Worm (Caenorhabditis elegans) whole organism, L3 larva: Measurements from ENCODE around the gene gtf-2H2C.
A peak's percentile ranks its signal among the peaks of the same experiment; 100 is the strongest.

Source experiments
- ZK546.5 ChIP-seq: sonication (generic microtip); optimal IDR thresholded peaks from 2 replicates; lab custom pipeline; 2017; ENCODE audit warnings: missing biosample characterization, missing genetic modification characterization
- aly-2 ChIP-seq: fragments of 150-350 bp; optimal IDR thresholded peaks from 2 replicates; lab custom pipeline; 2014; ENCODE audit warnings: missing biosample characterization, missing genetic modification characterization
- ama-1 ChIP-seq: fragments of 150-350 bp; optimal IDR thresholded peaks from 2 replicates; lab custom pipeline; 2018
- ceh-16 ChIP-seq: sonication (generic microtip); optimal IDR thresholded peaks from 2 replicates; lab custom pipeline; 2017; ENCODE audit warnings: missing biosample characterization, missing genetic modification characterization
- ceh-28 ChIP-seq: fragments of 150-350 bp; optimal IDR thresholded peaks from 2 replicates; lab custom pipeline; 2014; ENCODE audit warnings: missing biosample characterization, missing genetic modification reagents, missing genetic modification characterization
- ceh-82 ChIP-seq: fragments of 150-350 bp; optimal IDR thresholded peaks from 2 replicates; lab custom pipeline; 2014; ENCODE audit warnings: missing biosample characterization, missing genetic modification characterization
- ceh-9 ChIP-seq: sonication (generic microtip); optimal IDR thresholded peaks from 2 replicates; lab custom pipeline; 2018; ENCODE audit warnings: missing biosample characterization, missing genetic modification characterization
- daf-12 ChIP-seq: fragments of 150-350 bp; optimal IDR thresholded peaks from 2 replicates; lab custom pipeline; 2014; ENCODE audit warnings: missing biosample characterization, missing genetic modification reagents, missing genetic modification characterization
- egl-27 ChIP-seq: sonication (generic microtip); optimal IDR thresholded peaks from 4 replicates; lab custom pipeline; 2017; ENCODE audit warnings: missing biosample characterization, missing genetic modification reagents, missing genetic modification characterization
- egl-5 ChIP-seq: fragments of 150-350 bp; optimal IDR thresholded peaks from 2 replicates; lab custom pipeline; 2017; ENCODE audit warnings: missing biosample characterization, missing genetic modification reagents, missing genetic modification characterization, inconsistent platforms
- elt-1 ChIP-seq: fragments of 150-350 bp; optimal IDR thresholded peaks from 2 replicates; lab custom pipeline; 2014; ENCODE audit warnings: missing biosample characterization, missing genetic modification characterization
- elt-2 ChIP-seq: sonication (generic microtip); optimal IDR thresholded peaks from 2 replicates; lab custom pipeline; 2016; ENCODE audit warnings: missing genetic modification reagents, mild to moderate bottlenecking, missing genetic modification characterization, missing compliant biosample characterization
- elt-3 ChIP-seq, 3 experiments: fragments of 150-350 bp in 1 of 3; sonication (generic microtip) in 2 of 3; optimal IDR thresholded peaks; 2 replicates in 2 of 3; 4 replicates in 1 of 3; lab custom pipeline; 2014 to 2017; ENCODE audit warnings: missing biosample characterization in 3 of 3, missing genetic modification characterization in 3 of 3
- eor-1 ChIP-seq, 2 experiments: fragments of 150-350 bp; optimal IDR thresholded peaks; 2 replicates each; lab custom pipeline; 2014 to 2018; ENCODE audit warnings: missing biosample characterization in 2 of 2, missing genetic modification characterization in 2 of 2
- fkh-10 ChIP-seq: sonication (generic microtip); optimal IDR thresholded peaks from 2 replicates; lab custom pipeline; 2017; ENCODE audit warnings: missing biosample characterization, missing genetic modification reagents, missing genetic modification characterization
- fkh-2 ChIP-seq: fragments of 150-350 bp; optimal IDR thresholded peaks from 2 replicates; lab custom pipeline; 2014; ENCODE audit warnings: missing biosample characterization, missing genetic modification reagents, missing genetic modification characterization
- fos-1 ChIP-seq: fragments of 150-350 bp; optimal IDR thresholded peaks from 2 replicates; lab custom pipeline; 2014; ENCODE audit warnings: missing biosample characterization, missing genetic modification characterization
- jun-1 ChIP-seq: fragments of 150-350 bp; optimal IDR thresholded peaks from 2 replicates; lab custom pipeline; 2014; ENCODE audit warnings: missing biosample characterization, missing genetic modification reagents, missing genetic modification characterization
- lin-15B ChIP-seq: fragments of 150-350 bp; optimal IDR thresholded peaks from 2 replicates; lab custom pipeline; 2014; ENCODE audit warnings: missing biosample characterization, missing genetic modification characterization
- lin-39 ChIP-seq: fragments of 150-350 bp; optimal IDR thresholded peaks from 2 replicates; lab custom pipeline; 2018; ENCODE audit warnings: missing biosample characterization, missing genetic modification reagents, missing genetic modification characterization
- lsy-12 ChIP-seq: sonication (generic microtip); optimal IDR thresholded peaks from 2 replicates; lab custom pipeline; 2016; ENCODE audit warnings: mild to moderate bottlenecking, missing genetic modification characterization, missing compliant biosample characterization
- mml-1 ChIP-seq: fragments of 150-350 bp; sonication (generic microtip); optimal IDR thresholded peaks from 3 replicates; lab custom pipeline; 2014; ENCODE audit warnings: missing biosample characterization, missing genetic modification characterization
- nfya-1 ChIP-seq: sonication (generic microtip); optimal IDR thresholded peaks from 2 replicates; lab custom pipeline; 2017; ENCODE audit warnings: missing genetic modification characterization, mild to moderate bottlenecking, missing compliant biosample characterization, antibody characterized with exemption, moderate library complexity; ENCODE audit not compliant: insufficient read depth
- nhr-12 ChIP-seq: fragments of 150-350 bp; optimal IDR thresholded peaks from 2 replicates; lab custom pipeline; 2014; ENCODE audit warnings: missing biosample characterization, missing genetic modification characterization
- nhr-23 ChIP-seq: fragments of 150-350 bp; optimal IDR thresholded peaks from 2 replicates; lab custom pipeline; 2014; ENCODE audit warnings: missing biosample characterization, missing genetic modification reagents, missing genetic modification characterization
- nhr-237 ChIP-seq: fragments of 150-350 bp; optimal IDR thresholded peaks from 2 replicates; lab custom pipeline; 2014; ENCODE audit warnings: missing biosample characterization, missing genetic modification characterization
- nhr-25 ChIP-seq: sonication (generic microtip); optimal IDR thresholded peaks from 2 replicates; lab custom pipeline; 2017; ENCODE audit warnings: missing biosample characterization, missing genetic modification characterization
- nhr-28 ChIP-seq: fragments of 150-350 bp; optimal IDR thresholded peaks from 2 replicates; lab custom pipeline; 2014; ENCODE audit warnings: missing biosample characterization, missing genetic modification characterization
- nhr-43 ChIP-seq: sonication (generic microtip); optimal IDR thresholded peaks from 2 replicates; lab custom pipeline; 2016; ENCODE audit warnings: mild to moderate bottlenecking, missing genetic modification characterization, missing compliant biosample characterization; ENCODE audit not compliant: poor library complexity, severe bottlenecking
- nhr-67 ChIP-seq: fragments of 150-350 bp; optimal IDR thresholded peaks from 2 replicates; lab custom pipeline; 2014; ENCODE audit warnings: missing biosample characterization, missing genetic modification characterization
- pha-4 ChIP-seq: fragments of 150-350 bp; optimal IDR thresholded peaks from 2 replicates; lab custom pipeline; 2014; ENCODE audit warnings: missing biosample characterization, missing genetic modification reagents, missing genetic modification characterization
- pqm-1 ChIP-seq: fragments of 150-350 bp; optimal IDR thresholded peaks from 2 replicates; lab custom pipeline; 2017; ENCODE audit warnings: missing biosample characterization, missing genetic modification characterization, inconsistent platforms
- sea-2 ChIP-seq: fragments of 150-350 bp; sonication (generic microtip); optimal IDR thresholded peaks from 4 replicates; lab custom pipeline; 2014; ENCODE audit warnings: missing biosample characterization, missing genetic modification reagents, missing genetic modification characterization
- tbx-2 ChIP-seq: sonication (generic microtip); optimal IDR thresholded peaks from 2 replicates; lab custom pipeline; 2016; ENCODE audit warnings: mild to moderate bottlenecking, missing genetic modification characterization, missing compliant biosample characterization
- unc-39 ChIP-seq: sonication (generic microtip); optimal IDR thresholded peaks from 4 replicates; lab custom pipeline; 2017; ENCODE audit warnings: missing biosample characterization, missing genetic modification characterization
- unc-62 ChIP-seq: fragments of 150-350 bp; sonication (generic microtip); optimal IDR thresholded peaks from 4 replicates; lab custom pipeline; 2014; ENCODE audit warnings: missing biosample characterization, missing genetic modification reagents, missing genetic modification characterization
- zag-1 ChIP-seq: fragments of 150-350 bp; optimal IDR thresholded peaks from 2 replicates; lab custom pipeline; 2014; ENCODE audit warnings: missing biosample characterization, missing genetic modification characterization
- ztf-11 ChIP-seq: fragments of 150-350 bp; optimal IDR thresholded peaks from 2 replicates; lab custom pipeline; 2014; ENCODE audit warnings: missing biosample characterization, missing genetic modification characterization
- ztf-4 ChIP-seq: fragments of 150-350 bp; optimal IDR thresholded peaks from 2 replicates; lab custom pipeline; 2014; ENCODE audit warnings: missing biosample characterization, missing genetic modification characterization

The gtf-2H2C gene

DNA sequence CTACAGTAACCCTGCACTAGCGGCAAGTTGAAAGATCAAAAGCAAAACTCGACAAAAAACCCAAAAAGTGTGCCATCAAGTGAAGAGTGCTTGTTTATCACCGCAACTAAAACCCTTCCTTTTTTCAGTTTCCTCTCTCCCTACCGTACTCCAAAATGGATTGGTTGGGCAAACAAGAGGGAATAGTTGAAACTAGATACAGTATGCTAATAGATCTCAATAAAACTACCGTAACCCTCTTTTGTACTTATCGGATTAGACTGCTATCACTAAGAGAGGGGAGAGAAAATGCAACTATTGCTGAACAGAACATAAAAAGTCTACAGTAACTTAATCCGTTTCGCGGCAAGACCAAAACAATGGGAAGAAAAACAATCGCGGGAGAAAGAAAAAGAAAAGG lies 4.8 kb upstream of the gtf-2H2C start:
- peak; percentile 52 for TF ChIP-seq ama-1
- TF ChIP-seq nhr-28 (tag; lab: Kevin White, UChicago) = no peak
- no peak for TF ChIP-seq fkh-2 (tag; lab: Kevin White, UChicago)
- TF ChIP-seq nhr-67 (tag; lab: Kevin White, UChicago) = no peak
- TF ChIP-seq pha-4 (tag; lab: Kevin White, UChicago) = peak; percentile 47
- no peak for TF ChIP-seq ZK546.5
- no peak for TF ChIP-seq elt-1 (tag; lab: Kevin White, UChicago)
- no peak for TF ChIP-seq ztf-11 (tag; lab: Kevin White, UChicago)
- TF ChIP-seq ceh-16 = no peak
- TF ChIP-seq aly-2 (tag; lab: Kevin White, UChicago) = no peak
- peak; percentile 34 for TF ChIP-seq nfya-1
- TF ChIP-seq elt-2 (tag; lab: Kevin White, UChicago) = peak; percentile 33

ce11 chrIII:10094538-10094937 lies 4.0 kb upstream of the gtf-2H2C start:
- TF ChIP-seq lin-39 (tag; lab: Kevin White, UChicago) (peak; percentile 50), egl-27 (tag; lab: Kevin White, UChicago) (no peak), unc-39 (no peak), nhr-23 (tag; lab: Kevin White, UChicago) (peak; percentile 55), fkh-2 (tag; lab: Kevin White, UChicago) (no peak), tbx-2 (tag; lab: Kevin White, UChicago) (peak; percentile 11), nhr-28 (tag; lab: Kevin White, UChicago) (no peak), elt-3 (tag; optimal IDR thresholded peaks at IDR 0.05; lab: Kevin White, UChicago) (no peak), lsy-12 (tag; lab: Kevin White, UChicago) (peak; percentile 52), nfya-1 (peak; percentile 93), aly-2 (tag; lab: Kevin White, UChicago) (no peak), nhr-43 (tag; lab: Kevin White, UChicago) (peak; percentile 63), lin-15B (peak; percentile 51), egl-5 (tag; lab: Kevin White, UChicago) (peak; percentile 6), ceh-9 (tag; lab: Kevin White, UChicago) (no peak), nhr-25 (tag; lab: Kevin White, UChicago) (peak; percentile 86)

- TF ChIP-seq elt-1 (tag; lab: Kevin White, UChicago) (no peak), nhr-12 (no peak), ztf-4 (tag; lab: Kevin White, UChicago) (no peak), ZK546.5 (no peak), fkh-10 (no peak), ceh-28 (tag; lab: Kevin White, UChicago) (no peak), nhr-43 (tag; lab: Kevin White, UChicago) (no peak), sea-2 (GFP tag; lab: Kevin White, UChicago) (no peak), pqm-1 (tag; lab: Kevin White, UChicago) (no peak), lin-15B (peak; percentile 12), unc-39 (no peak), egl-5 (tag; lab: Kevin White, UChicago) (no peak), lsy-12 (tag; lab: Kevin White, UChicago) (peak; percentile 30), mml-1 (no peak), nhr-23 (tag; lab: Kevin White, UChicago) (no peak), ztf-11 (tag; lab: Kevin White, UChicago) (no peak), zag-1 (tag; lab: Kevin White, UChicago) (no peak), nhr-67 (tag; lab: Kevin White, UChicago) (no peak), fos-1 (tag; lab: Kevin White, UChicago) (no peak), nfya-1 (peak; percentile 22), fkh-2 (tag; lab: Kevin White, UChicago) (no peak), jun-1 (no peak), elt-2 (tag; lab: Kevin White, UChicago) (no peak), eor-1 (tag; optimal IDR thresholded peaks at IDR 0.05; lab: Kevin White, UChicago) (no peak), daf-12 (tag; lab: Kevin White, UChicago) (no peak), unc-62 (no peak), nhr-28 (tag; lab: Kevin White, UChicago) (no peak), ceh-82 (no peak), pha-4 (tag; lab: Kevin White, UChicago) (peak; percentile 43), ama-1 (no peak), nhr-237 (no peak)
These were observed 2.5 kb upstream of the gtf-2H2C start for ce11 chrIII:10093093-10093492.
